Fruit fly (Drosophila melanogaster) whole organism, adult: Measurements from ENCODE around the gene CG42780.

Source experiments
- CG11617 ChIP-seq: fragments of 200-800 bp; sonication (Bioruptor generic); optimal IDR thresholded peaks from 2 replicates; lab custom pipeline; 2017; ENCODE audit warnings: mild to moderate bottlenecking, missing biosample characterization, missing genetic modification reagents, missing genetic modification characterization
- CG12768 ChIP-seq: fragments of 200-800 bp; sonication (Bioruptor generic); optimal IDR thresholded peaks from 2 replicates; lab custom pipeline; 2017; ENCODE audit warnings: missing biosample characterization, missing genetic modification characterization, mild to moderate bottlenecking, moderate library complexity, missing genetic modification reagents
- CG14711 ChIP-seq: fragments of 200-800 bp; sonication (Bioruptor generic); optimal IDR thresholded peaks from 2 replicates; lab custom pipeline; 2018; ENCODE audit warnings: missing biosample characterization, mild to moderate bottlenecking, missing genetic modification characterization, moderate library complexity
- CG1620 ChIP-seq: fragments of 200-800 bp; sonication (Bioruptor generic); optimal IDR thresholded peaks from 2 replicates; lab custom pipeline; 2016; ENCODE audit warnings: missing biosample characterization, missing genetic modification characterization
- CG33017 ChIP-seq: fragments of 200-800 bp; sonication (Bioruptor generic); optimal IDR thresholded peaks from 2 replicates; lab custom pipeline; 2018; ENCODE audit warnings: missing biosample characterization, mild to moderate bottlenecking, missing genetic modification characterization, moderate library complexity
- CG5204 ChIP-seq: fragments of 200-800 bp; sonication (Bioruptor generic); optimal IDR thresholded peaks from 2 replicates; lab custom pipeline; 2016; ENCODE audit warnings: missing biosample characterization, missing genetic modification characterization
- CG7045 ChIP-seq: fragments of 200-800 bp; sonication (Bioruptor generic); optimal IDR thresholded peaks from 2 replicates; lab custom pipeline; 2017; ENCODE audit warnings: missing biosample characterization, mild to moderate bottlenecking, missing genetic modification characterization
- CG7101 ChIP-seq: fragments of 200-800 bp; sonication (Bioruptor generic); optimal IDR thresholded peaks from 2 replicates; lab custom pipeline; 2018; ENCODE audit warnings: missing biosample characterization, mild to moderate bottlenecking, missing genetic modification characterization, moderate library complexity
- Clk ChIP-seq: fragments of 200-800 bp; sonication (Bioruptor generic); optimal IDR thresholded peaks from 2 replicates; lab custom pipeline; 2017; ENCODE audit warnings: missing biosample characterization, missing genetic modification characterization
- Crg-1 ChIP-seq: fragments of 200-800 bp; sonication (Bioruptor generic); optimal IDR thresholded peaks from 2 replicates; lab custom pipeline; 2016; ENCODE audit warnings: missing biosample characterization, missing genetic modification characterization
- Hr96 ChIP-seq: fragments of 200-800 bp; sonication (Bioruptor generic); optimal IDR thresholded peaks from 2 replicates; lab custom pipeline; 2016; ENCODE audit warnings: missing biosample characterization, missing genetic modification characterization
- Mnt ChIP-seq: fragments of 200-800 bp; sonication (Bioruptor generic); optimal IDR thresholded peaks from 2 replicates; lab custom pipeline; 2016; ENCODE audit warnings: missing biosample characterization, mild to moderate bottlenecking, missing genetic modification characterization
- bab1 ChIP-seq: fragments of 200-800 bp; sonication (Bioruptor generic); optimal IDR thresholded peaks from 3 replicates; lab custom pipeline; 2019; ENCODE audit warnings: missing biosample characterization, mild to moderate bottlenecking, missing genetic modification characterization, moderate library complexity
- cic ChIP-seq: fragments of 200-800 bp; sonication (Bioruptor generic); optimal IDR thresholded peaks from 2 replicates; lab custom pipeline; 2017; ENCODE audit warnings: missing biosample characterization, mild to moderate bottlenecking, missing genetic modification characterization, moderate library complexity
- cnc ChIP-seq, 2 experiments: fragments of >200 bp; optimal IDR thresholded peaks; 2 replicates each; lab custom pipeline; 2017
- kay ChIP-seq: fragments of 200-800 bp; sonication (Bioruptor generic); peaks from one replicate; lab custom pipeline; 2016; ENCODE audit warnings: missing biosample characterization, missing genetic modification characterization, borderline replicate concordance
- ovo ChIP-seq: fragments of 200-800 bp; sonication (Bioruptor generic); optimal IDR thresholded peaks from 2 replicates; lab custom pipeline; 2016; ENCODE audit warnings: missing biosample characterization, missing genetic modification characterization
- pad ChIP-seq: fragments of 200-800 bp; sonication (Bioruptor generic); optimal IDR thresholded peaks from 3 replicates; lab custom pipeline; 2017; ENCODE audit warnings: missing biosample characterization, missing genetic modification characterization, mild to moderate bottlenecking, moderate library complexity, missing genetic modification reagents
- tj ChIP-seq: fragments of 200-800 bp; sonication (Bioruptor generic); optimal IDR thresholded peaks from 3 replicates; lab custom pipeline; 2017; ENCODE audit warnings: missing biosample characterization, mild to moderate bottlenecking, missing genetic modification characterization, moderate library complexity
- toe ChIP-seq: fragments of 200-800 bp; sonication (Bioruptor generic); optimal IDR thresholded peaks from 2 replicates; lab custom pipeline; 2016; ENCODE audit warnings: missing biosample characterization, missing genetic modification characterization

Gene CG42780

DNA sequence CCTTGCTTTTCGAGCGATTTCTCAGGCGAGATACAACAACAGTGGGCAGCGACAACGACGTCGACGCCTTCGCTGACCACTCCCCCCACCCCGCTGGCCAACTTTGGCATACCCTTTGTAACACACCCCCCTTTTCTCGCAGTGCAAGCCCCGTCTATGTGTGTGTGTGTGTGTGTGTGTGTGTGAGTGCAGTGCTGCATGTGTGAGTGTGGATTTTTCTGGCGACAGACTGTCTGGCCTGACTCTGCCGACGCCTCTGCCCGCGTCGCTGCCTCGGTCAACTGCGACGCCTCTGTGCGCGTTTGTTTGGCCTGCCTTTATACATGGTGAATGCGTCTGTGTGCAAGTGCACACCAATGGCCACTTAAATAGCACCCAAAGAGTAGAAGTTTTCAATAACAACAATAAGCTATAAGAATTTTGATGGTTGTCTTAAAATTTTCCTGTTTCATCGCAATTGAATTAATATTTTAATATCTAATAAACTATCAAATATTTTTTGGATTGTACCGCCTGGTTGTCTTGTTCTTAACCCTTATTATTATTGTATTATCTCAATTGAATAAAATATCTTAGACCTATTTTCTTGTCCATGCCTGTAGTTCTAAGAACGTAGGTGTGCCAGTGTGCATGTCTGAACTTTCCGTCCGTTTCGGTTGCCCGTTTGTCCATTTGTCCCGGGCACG is 38.0 kb downstream of the CG42780 start:
- TF ChIP-seq cnc (optimal IDR thresholded peaks at IDR 0.05; lab: Kevin White, UChicago) (no peak), CG33017 (peak; percentile 92), kay (GFP tag; lab: Kevin White, UChicago) (no peak), bab1 (GFP tag; lab: Kevin White, UChicago) (peak; percentile 93), toe (GFP tag; lab: Kevin White, UChicago) (peak; percentile 72), Clk (GFP tag; lab: Kevin White, UChicago) (peak; percentile 74), CG7101 (peak; percentile 94), CG14711 (tag; lab: Kevin White, UChicago) (peak; percentile 90), pad (peak; percentile 83), CG7045 (GFP tag; lab: Kevin White, UChicago) (peak; percentile 89), ovo (GFP tag; lab: Kevin White, UChicago) (peak; percentile 71), Hr96 (peak; percentile 14), Mnt (GFP tag; lab: Kevin White, UChicago) (peak; percentile 49), cic (GFP tag; lab: Kevin White, UChicago) (peak; percentile 68), CG12768 (GFP tag; lab: Kevin White, UChicago) (peak; percentile 93), tj (GFP tag; lab: Kevin White, UChicago) (peak; percentile 77), CG1620 (GFP tag; lab: Kevin White, UChicago) (peak; percentile 54), CG11617 (GFP tag; lab: Kevin White, UChicago) (peak; percentile 86), Crg-1 (GFP tag; lab: Kevin White, UChicago) (peak; percentile 78), CG5204 (GFP tag; lab: Kevin White, UChicago) (peak; percentile 69)

DNA sequence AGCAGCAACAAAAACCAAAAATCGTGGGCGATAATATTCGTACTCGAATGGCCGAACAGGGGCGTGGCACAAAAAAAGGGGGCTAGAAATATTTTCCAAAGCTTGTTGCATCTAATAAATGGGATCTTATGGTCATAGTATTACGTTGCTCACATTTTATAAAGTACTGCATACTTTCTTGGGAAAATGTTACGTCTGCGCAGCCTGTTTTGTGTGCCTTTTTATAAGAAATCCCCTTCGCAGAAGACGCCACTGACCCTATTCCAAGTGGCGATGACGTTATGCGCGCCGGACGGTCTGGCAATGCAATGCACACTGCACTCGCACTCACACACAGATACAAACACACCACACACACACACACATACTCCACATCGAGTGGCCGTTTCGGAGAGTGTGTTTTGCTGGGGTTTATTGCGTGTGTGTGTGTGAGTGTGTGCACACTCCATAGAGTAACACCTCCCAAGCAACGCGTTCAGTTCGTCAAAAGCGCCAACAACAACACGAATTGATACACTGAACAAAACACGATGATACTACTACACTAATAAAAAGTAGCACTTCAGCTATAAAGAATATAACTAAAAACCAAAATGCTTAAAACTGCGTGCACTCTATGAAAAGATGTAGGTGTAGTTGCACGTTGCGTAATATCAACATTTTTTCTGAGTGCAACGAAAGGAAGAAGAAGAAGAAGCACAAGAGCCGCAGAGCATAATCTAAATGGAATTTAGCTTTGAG is 38.7 kb downstream of the CG42780 start:
- peak; percentile 42 for TF ChIP-seq ovo (GFP tag; lab: Kevin White, UChicago)
- TF ChIP-seq cnc (optimal IDR thresholded peaks at IDR 0.05; lab: Kevin White, UChicago) = no peak
- TF ChIP-seq pad = peak; percentile 81
- peak; percentile 79 for TF ChIP-seq toe (GFP tag; lab: Kevin White, UChicago)
- peak; percentile 66 for TF ChIP-seq CG33017
- peak; percentile 83 for TF ChIP-seq Hr96
- peak; percentile 51 for TF ChIP-seq kay (GFP tag; lab: Kevin White, UChicago)
- TF ChIP-seq bab1 (GFP tag; lab: Kevin White, UChicago) = peak; percentile 85
- peak; percentile 68 for TF ChIP-seq tj (GFP tag; lab: Kevin White, UChicago)
- peak; percentile 54 for TF ChIP-seq cic (GFP tag; lab: Kevin White, UChicago)
- peak; percentile 88 for TF ChIP-seq CG11617 (GFP tag; lab: Kevin White, UChicago)
- TF ChIP-seq CG12768 (GFP tag; lab: Kevin White, UChicago) = peak; percentile 91
- TF ChIP-seq Mnt (GFP tag; lab: Kevin White, UChicago) = peak; percentile 69
- peak; percentile 81 for TF ChIP-seq CG14711 (tag; lab: Kevin White, UChicago)
- peak; percentile 74 for TF ChIP-seq Clk (GFP tag; lab: Kevin White, UChicago)
- peak; percentile 83 for TF ChIP-seq Crg-1 (GFP tag; lab: Kevin White, UChicago)
- peak; percentile 74 for TF ChIP-seq CG7045 (GFP tag; lab: Kevin White, UChicago)
- peak; percentile 76 for TF ChIP-seq CG5204 (GFP tag; lab: Kevin White, UChicago)
- peak; percentile 85 for TF ChIP-seq CG1620 (GFP tag; lab: Kevin White, UChicago)
- TF ChIP-seq CG7101 = peak; percentile 90

dm6 chrX:7291850-7292499 is 40.0 kb downstream of the CG42780 start:
- peak; percentile 32 for TF ChIP-seq kay (GFP tag; lab: Kevin White, UChicago)
- TF ChIP-seq CG14711 (tag; lab: Kevin White, UChicago) = peak; percentile 19
- TF ChIP-seq cic (GFP tag; lab: Kevin White, UChicago) = no peak
- peak; percentile 1 for TF ChIP-seq CG33017

DNA sequence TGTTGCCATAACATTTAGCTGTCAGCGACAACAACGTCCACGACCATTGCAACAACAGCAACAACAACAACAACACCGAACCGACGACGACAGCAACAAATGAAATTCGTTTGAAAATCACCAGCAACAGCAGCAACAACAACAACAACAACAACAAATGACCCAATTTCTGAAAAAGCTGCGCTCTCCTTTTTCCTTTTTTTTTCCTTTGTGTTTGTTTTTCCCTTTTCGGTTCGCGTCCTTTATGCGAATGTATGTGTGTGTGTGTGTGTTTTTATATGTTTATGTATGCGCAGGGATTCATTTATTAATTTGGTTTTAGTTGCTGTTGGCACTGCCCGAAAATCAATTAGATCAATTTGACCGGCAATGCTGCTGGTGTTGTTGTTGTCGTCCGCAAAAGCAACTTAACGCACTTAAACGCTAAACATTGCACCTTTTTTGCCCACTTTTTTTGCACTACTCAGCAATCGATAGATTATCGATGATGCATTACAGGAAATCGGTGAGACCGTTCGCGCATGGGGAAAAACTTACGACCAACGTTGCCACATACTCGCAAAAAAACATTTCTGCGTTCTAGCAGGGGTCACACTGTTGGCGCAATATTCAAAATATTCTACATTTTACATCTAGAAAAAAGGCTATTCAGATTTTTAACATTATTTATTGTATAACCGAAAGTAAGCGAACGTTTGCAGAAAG is 41.0 kb downstream of the CG42780 start, which contains the start of gene unc-119:
TSS of gene unc-119 (minus strand) at position 488 of the 705 bp plus-strand sequence.
- peak; percentile 13 for TF ChIP-seq CG7101
- peak; percentile 17 for TF ChIP-seq CG11617 (GFP tag; lab: Kevin White, UChicago)
- no peak for TF ChIP-seq CG7045 (GFP tag; lab: Kevin White, UChicago)
- peak; percentile 9 for TF ChIP-seq CG14711 (tag; lab: Kevin White, UChicago)
- peak; percentile 54 for TF ChIP-seq pad
- TF ChIP-seq Crg-1 (GFP tag; lab: Kevin White, UChicago) = peak; percentile 32
- TF ChIP-seq CG1620 (GFP tag; lab: Kevin White, UChicago) = peak; percentile 4
- TF ChIP-seq tj (GFP tag; lab: Kevin White, UChicago) = peak; percentile 89
- TF ChIP-seq Mnt (GFP tag; lab: Kevin White, UChicago) = peak; percentile 24
- TF ChIP-seq CG12768 (GFP tag; lab: Kevin White, UChicago) = no peak
- no peak for TF ChIP-seq kay (GFP tag; lab: Kevin White, UChicago)
- peak; percentile 2 for TF ChIP-seq bab1 (GFP tag; lab: Kevin White, UChicago)
- TF ChIP-seq cnc (optimal IDR thresholded peaks at IDR 0.05; lab: Kevin White, UChicago) = no peak
- TF ChIP-seq cic (GFP tag; lab: Kevin White, UChicago) = peak; percentile 11
- TF ChIP-seq Hr96 = no peak
